Worm (Caenorhabditis elegans) whole organism, midembryonic: ENCODE results near the gene nhr-168.

Experiments
- T22C8.4 ChIP-seq: fragments of 200-800 bp; sonication (Bioruptor generic); IDR thresholded peaks from 2 replicates; pipeline ENCODE4 v1.3.6; 2022; ENCODE audit warnings: missing genetic modification characterization, missing compliant biosample characterization
- med-1 ChIP-seq: sonication (generic microtip); optimal IDR thresholded peaks from 2 replicates; lab custom pipeline; 2017; ENCODE audit warnings: missing genetic modification characterization, mild to moderate bottlenecking, missing compliant biosample characterization, antibody characterized with exemption, missing genetic modification reagents; ENCODE audit not compliant: insufficient read depth
- tab-1 ChIP-seq: fragments of 200-800 bp; sonication (Bioruptor generic); IDR thresholded peaks from 2 replicates; pipeline ENCODE4 v1.3.6; 2022; ENCODE audit warnings: missing genetic modification characterization, missing compliant biosample characterization
- ztf-23 ChIP-seq: fragments of 200-800 bp; sonication (Bioruptor generic); IDR thresholded peaks from 2 replicates; pipeline ENCODE4 v1.3.6; 2022; ENCODE audit warnings: missing genetic modification reagents, missing genetic modification characterization, missing compliant biosample characterization
- ztf-29 ChIP-seq: fragments of 200-800 bp; sonication (Bioruptor generic); IDR thresholded peaks from 2 replicates; pipeline ENCODE4 v1.3.6; 2022; ENCODE audit warnings: missing genetic modification reagents, missing genetic modification characterization, missing compliant biosample characterization

DNA sequence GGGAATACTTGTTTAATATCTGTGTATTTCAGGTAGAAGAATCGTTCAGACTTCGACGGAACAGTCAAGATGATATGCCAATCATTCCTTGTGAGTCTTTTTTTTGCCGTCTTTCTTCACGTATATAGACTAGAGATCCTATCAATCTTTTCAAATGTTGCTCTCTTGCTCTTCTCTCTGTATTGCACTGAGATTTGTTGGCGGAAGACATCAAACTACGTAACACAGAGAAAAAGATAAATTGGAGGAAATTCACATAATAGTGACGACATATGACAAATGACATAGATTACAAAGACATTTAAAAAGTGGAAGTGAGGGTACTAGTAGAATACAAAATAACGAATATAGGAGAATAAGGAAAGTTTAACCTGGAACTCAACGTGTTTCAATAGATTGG is 18.1 kb upstream of the nhr-168 start:
- TF ChIP-seq T22C8.4 (GFP tag; lab: Robert Waterston, UW) (no peak), med-1 (GFP tag; lab: Kevin White, UChicago) (no peak), ztf-29 (GFP tag; lab: Robert Waterston, UW) (no peak), ztf-23 (GFP tag; lab: Robert Waterston, UW) (no peak), tab-1 (GFP tag; lab: Robert Waterston, UW) (no peak)
